Fruit fly (Drosophila melanogaster) whole organism, prepupa: ENCODE measurements around the gene MRP.

ENCODE experiments used
- Blimp-1 ChIP-seq: fragments of 200-800 bp; sonication (Bioruptor generic); optimal IDR thresholded peaks from 3 replicates; lab custom pipeline; 2017; ENCODE audit warnings: missing biosample characterization, missing genetic modification characterization, mild to moderate bottlenecking, moderate library complexity, missing genetic modification reagents
- CG10669 ChIP-seq: fragments of 200-800 bp; sonication (Bioruptor generic); optimal IDR thresholded peaks from 3 replicates; lab custom pipeline; 2018; ENCODE audit warnings: missing biosample characterization, mild to moderate bottlenecking, missing genetic modification characterization, moderate library complexity
- CG11294 ChIP-seq: fragments of 200-800 bp; sonication (Bioruptor generic); IDR thresholded peaks from 2 replicates; pipeline ENCODE4 v1.3.6; 2022; ENCODE audit warnings: missing biosample characterization, missing genetic modification characterization
- CG11902 ChIP-seq: fragments of 200-800 bp; sonication (Bioruptor generic); optimal IDR thresholded peaks from 3 replicates; lab custom pipeline; 2016; ENCODE audit warnings: missing biosample characterization, missing genetic modification characterization
- CG15336 ChIP-seq: fragments of 200-800 bp; sonication (Bioruptor generic); IDR thresholded peaks from 2 replicates; pipeline ENCODE4 v1.3.6; 2022; ENCODE audit warnings: missing biosample characterization, missing genetic modification characterization
- CG16779 ChIP-seq: fragments of 200-800 bp; sonication (Bioruptor generic); optimal IDR thresholded peaks from 3 replicates; lab custom pipeline; 2017; ENCODE audit warnings: missing biosample characterization, mild to moderate bottlenecking, missing genetic modification characterization
- CG32006 ChIP-seq: fragments of 200-800 bp; sonication (Bioruptor generic); optimal IDR thresholded peaks from 3 replicates; lab custom pipeline; 2017; ENCODE audit warnings: missing biosample characterization, mild to moderate bottlenecking, missing genetic modification characterization
- CG34406 ChIP-seq: fragments of 200-800 bp; sonication (Bioruptor generic); optimal IDR thresholded peaks from 3 replicates; lab custom pipeline; 2016; ENCODE audit warnings: missing biosample characterization, missing genetic modification characterization
- CG6276 ChIP-seq: fragments of 200-800 bp; sonication (Bioruptor generic); optimal IDR thresholded peaks from 2 replicates; lab custom pipeline; 2017; ENCODE audit warnings: missing biosample characterization, mild to moderate bottlenecking, missing genetic modification characterization
- CG6792 ChIP-seq: fragments of 200-800 bp; sonication (Bioruptor generic); optimal IDR thresholded peaks from 3 replicates; lab custom pipeline; 2016; ENCODE audit warnings: missing biosample characterization, missing genetic modification characterization
- CG8119 ChIP-seq: fragments of 200-800 bp; sonication (Bioruptor generic); IDR thresholded peaks from 3 replicates; pipeline ENCODE4 v1.3.6; 2022; ENCODE audit warnings: missing biosample characterization, missing genetic modification characterization
- CG8319 ChIP-seq: fragments of 200-800 bp; sonication (Bioruptor generic); optimal IDR thresholded peaks from 3 replicates; lab custom pipeline; 2016; ENCODE audit warnings: missing biosample characterization, missing genetic modification characterization
- CG9139 ChIP-seq: fragments of 200-800 bp; sonication (Bioruptor generic); optimal IDR thresholded peaks from 3 replicates; lab custom pipeline; 2017; ENCODE audit warnings: missing biosample characterization, mild to moderate bottlenecking, missing genetic modification characterization
- Eip78C ChIP-seq: fragments of 200-800 bp; sonication (Bioruptor generic); peaks from one replicate; lab custom pipeline; 2016; ENCODE audit warnings: missing biosample characterization, missing genetic modification characterization
- Hr39 ChIP-seq: fragments of 200-800 bp; sonication (Bioruptor generic); optimal IDR thresholded peaks from 2 replicates; lab custom pipeline; 2016; ENCODE audit warnings: missing biosample characterization, missing genetic modification characterization
- OdsH ChIP-seq: fragments of 200-800 bp; sonication (Bioruptor generic); optimal IDR thresholded peaks from 3 replicates; lab custom pipeline; 2016; ENCODE audit warnings: missing biosample characterization, missing genetic modification characterization
- Sox102F ChIP-seq: fragments of 200-800 bp; sonication (Bioruptor generic); optimal IDR thresholded peaks from 2 replicates; lab custom pipeline; 2016; ENCODE audit warnings: missing biosample characterization, mild to moderate bottlenecking, missing genetic modification characterization
- Sox15 ChIP-seq: fragments of 200-800 bp; sonication (Bioruptor generic); optimal IDR thresholded peaks from 3 replicates; lab custom pipeline; 2016; ENCODE audit warnings: missing biosample characterization, missing genetic modification characterization
- acj6 ChIP-seq: fragments of 200-800 bp; sonication (Bioruptor generic); optimal IDR thresholded peaks from 3 replicates; lab custom pipeline; 2016; ENCODE audit warnings: missing biosample characterization, missing genetic modification characterization
- cyc ChIP-seq: fragments of 200-800 bp; sonication (Bioruptor generic); optimal IDR thresholded peaks from 3 replicates; lab custom pipeline; 2016; ENCODE audit warnings: missing biosample characterization, missing genetic modification characterization
- dac ChIP-seq: fragments of 200-800 bp; sonication (Bioruptor generic); optimal IDR thresholded peaks from 2 replicates; lab custom pipeline; 2017; ENCODE audit warnings: missing biosample characterization, mild to moderate bottlenecking, missing genetic modification characterization
- eg ChIP-seq: fragments of 200-800 bp; sonication (Bioruptor generic); IDR thresholded peaks from 3 replicates; pipeline ENCODE4 v1.3.6; 2022; ENCODE audit warnings: missing biosample characterization, missing genetic modification characterization
- fd85E ChIP-seq: fragments of 200-800 bp; sonication (Bioruptor generic); optimal IDR thresholded peaks from 3 replicates; lab custom pipeline; 2016; ENCODE audit warnings: missing biosample characterization, missing genetic modification characterization
- lz ChIP-seq: fragments of 200-800 bp; sonication (Bioruptor generic); optimal IDR thresholded peaks from 3 replicates; lab custom pipeline; 2016; ENCODE audit warnings: missing biosample characterization, missing genetic modification characterization
- net ChIP-seq: fragments of 200-800 bp; sonication (Bioruptor generic); optimal IDR thresholded peaks from 3 replicates; lab custom pipeline; 2016; ENCODE audit warnings: missing biosample characterization, missing genetic modification characterization
- pdm3 ChIP-seq: fragments of 200-800 bp; sonication (Bioruptor generic); optimal IDR thresholded peaks from 3 replicates; lab custom pipeline; 2016; ENCODE audit warnings: missing biosample characterization, missing genetic modification characterization
- salr ChIP-seq, 2 experiments: fragments of 200-800 bp; sonication (Bioruptor generic); optimal IDR thresholded peaks; 3 replicates each; lab custom pipeline; 2016 to 2018; ENCODE audit warnings: missing biosample characterization in 2 of 2, missing genetic modification characterization in 2 of 2, mild to moderate bottlenecking in 1 of 2
- spab ChIP-seq: fragments of 200-800 bp; sonication (Bioruptor generic); optimal IDR thresholded peaks from 2 replicates; lab custom pipeline; 2017; ENCODE audit warnings: missing biosample characterization, mild to moderate bottlenecking, missing genetic modification characterization, missing genetic modification reagents
- svp ChIP-seq: fragments of 200-800 bp; sonication (Bioruptor generic); peaks from one replicate; lab custom pipeline; 2016; ENCODE audit warnings: missing biosample characterization, missing genetic modification characterization

Gene MRP

DNA sequence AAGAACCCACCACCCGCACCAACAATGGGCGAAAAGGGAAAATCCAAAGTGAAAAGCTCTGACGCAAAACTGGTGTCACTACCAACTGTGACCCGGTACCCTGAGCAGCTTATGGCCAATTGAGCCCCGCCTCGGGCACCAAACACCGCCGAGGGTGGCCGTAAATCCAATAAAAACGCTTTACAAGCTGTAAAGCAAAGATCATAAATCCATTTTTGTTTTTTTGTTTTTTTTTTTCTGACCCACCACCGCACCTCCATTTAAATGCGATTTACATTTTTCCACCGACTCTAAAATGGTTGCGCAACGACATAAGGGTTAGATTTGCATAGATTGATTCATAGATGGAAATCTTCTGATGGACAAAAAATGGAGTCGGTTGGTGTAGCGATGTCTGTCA is 44.5 kb upstream of the MRP start:
- TF ChIP-seq spab (GFP tag; lab: Kevin White, UChicago): no peak
- no peak for TF ChIP-seq eg (GFP tag; lab: Robert Waterston, UW)

DNA sequence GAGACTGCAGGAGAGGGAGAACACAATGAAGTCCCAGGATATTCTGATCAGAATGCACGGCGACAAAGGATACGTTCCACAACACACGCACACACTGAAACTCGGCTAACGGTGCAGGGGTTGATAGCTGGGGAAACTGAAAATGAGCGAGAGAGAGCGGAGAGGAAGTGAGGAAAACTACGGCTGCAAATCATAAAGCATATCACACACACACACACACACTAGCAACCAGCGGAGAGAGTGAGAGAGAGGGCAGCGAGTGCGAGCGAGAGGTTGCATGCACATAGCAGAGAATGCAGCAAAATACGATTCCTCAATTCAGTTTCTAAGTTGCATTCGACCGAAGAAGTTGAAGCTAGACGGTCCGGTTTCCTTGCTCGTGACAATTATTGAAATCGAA is 40.6 kb upstream of the MRP start:
- TF ChIP-seq cyc (GFP tag; lab: Kevin White, UChicago) (no peak), CG32006 (GFP tag; lab: Kevin White, UChicago) (no peak), CG16779 (tag; lab: Kevin White, UChicago) (no peak), CG11902 (no peak), acj6 (GFP tag; lab: Kevin White, UChicago) (no peak), OdsH (GFP tag; lab: Kevin White, UChicago) (no peak), Eip78C (no peak)

DNA sequence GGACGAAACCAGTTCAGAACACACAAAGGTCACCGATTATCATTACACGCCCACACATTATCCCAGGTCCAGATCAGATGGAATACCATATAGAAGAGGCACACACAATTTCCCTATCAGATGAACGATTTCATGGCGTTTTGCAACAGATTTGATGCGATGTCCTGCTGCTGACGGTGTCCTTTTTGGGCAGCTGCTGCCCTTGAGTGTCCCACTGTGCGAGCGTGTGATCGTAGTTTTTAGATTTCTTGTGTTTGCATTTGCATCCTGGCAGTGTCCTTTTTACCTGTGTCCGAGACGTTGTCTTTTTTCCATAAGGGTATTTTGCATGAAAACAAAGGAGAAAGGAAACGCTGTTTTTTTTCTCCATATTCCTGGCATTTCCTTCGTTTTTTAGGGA is 39.5 kb upstream of the MRP start:
- no peak for TF ChIP-seq dac
- TF ChIP-seq CG32006 (GFP tag; lab: Kevin White, UChicago): no peak
- no peak for TF ChIP-seq CG11902

DNA sequence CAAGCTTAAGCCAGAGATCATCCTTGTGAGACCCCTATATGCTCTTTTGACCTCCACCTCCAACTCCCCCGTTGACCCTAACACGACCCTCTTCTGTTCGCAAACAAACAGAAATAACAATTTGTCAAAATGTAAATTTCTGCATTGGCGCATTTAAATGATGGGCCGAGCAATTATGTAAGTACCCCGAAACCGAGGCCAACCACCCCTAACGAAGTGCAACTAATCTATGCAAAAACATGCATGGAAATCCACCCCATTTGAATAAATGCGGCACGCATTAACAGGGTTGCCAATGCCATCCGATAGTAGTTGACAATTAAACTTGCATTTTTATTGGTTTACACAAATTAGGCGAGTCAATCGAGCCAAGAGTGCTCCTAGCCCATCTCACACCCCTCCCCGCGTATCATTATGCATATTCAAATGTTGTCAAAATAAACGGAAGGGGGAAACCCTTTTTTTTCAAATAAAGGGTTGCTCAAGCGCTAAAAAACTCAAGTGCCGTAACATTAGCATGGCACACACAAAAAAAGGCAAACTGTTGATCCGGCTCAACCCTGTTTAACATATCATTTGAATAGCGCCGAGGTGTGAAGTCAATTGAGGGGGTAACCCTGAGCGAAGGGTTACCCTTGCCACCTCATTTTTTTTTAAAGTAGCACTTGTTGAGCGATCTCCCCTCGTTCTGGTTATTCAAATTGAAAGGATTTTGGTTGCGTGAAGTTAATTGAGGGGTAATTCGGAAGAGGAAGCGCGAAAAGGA is 37.1 kb upstream of the MRP start:
- no peak for TF ChIP-seq CG6276 (GFP tag; lab: Kevin White, UChicago)
- peak; percentile 19 for TF ChIP-seq Hr39 (GFP tag; lab: Kevin White, UChicago)

DNA sequence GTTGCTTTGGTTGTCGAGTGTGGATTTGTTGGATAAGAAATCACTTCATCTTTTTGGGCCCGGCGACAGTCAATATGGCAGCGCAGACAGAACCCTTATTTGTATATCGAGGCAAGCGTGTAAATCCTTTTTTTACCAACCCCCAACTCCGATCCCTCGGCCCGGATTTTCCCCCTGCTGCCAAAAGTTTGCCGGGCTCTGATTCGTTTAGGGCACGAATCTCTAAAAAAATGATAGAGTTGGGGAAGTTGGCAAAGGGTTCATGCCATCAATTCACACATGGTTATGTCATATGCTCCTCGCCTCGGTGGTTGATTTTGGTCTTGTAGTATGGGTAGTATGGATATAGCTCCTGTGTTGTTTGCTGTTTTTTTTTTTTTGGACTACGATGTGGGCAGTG is 32.0 kb upstream of the MRP start:
- TF ChIP-seq svp (GFP tag; lab: Kevin White, UChicago) (no peak), CG8319 (GFP tag; lab: Kevin White, UChicago) (no peak), CG11294 (GFP tag; lab: Robert Waterston, UW) (no peak), spab (GFP tag; lab: Kevin White, UChicago) (no peak), CG34406 (GFP tag; lab: Kevin White, UChicago) (no peak), CG15336 (no peak)

DNA sequence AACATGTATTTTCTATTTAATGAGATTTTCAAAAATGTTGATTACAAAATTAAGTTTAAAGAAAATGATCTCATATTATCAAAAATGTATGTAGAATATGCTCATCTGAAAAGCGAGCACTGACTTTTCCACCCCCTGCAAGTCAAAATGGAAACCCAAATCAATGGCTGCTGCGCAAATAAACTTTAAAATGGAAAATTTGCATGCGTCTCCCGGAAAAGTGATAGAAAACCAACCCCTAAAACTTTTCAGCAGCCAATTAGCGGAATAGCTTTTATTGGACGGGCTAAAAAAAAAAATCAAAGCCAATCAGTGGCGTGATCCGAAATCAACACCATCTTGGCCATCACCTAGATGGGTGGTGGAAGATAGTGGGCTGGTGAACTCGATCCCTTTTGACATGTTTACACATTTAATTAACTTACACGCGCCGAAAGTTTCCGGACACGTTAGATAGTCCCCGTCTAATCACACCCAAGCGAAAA is 29.5 kb upstream of the MRP start:
- TF ChIP-seq Sox15 (GFP tag; lab: Kevin White, UChicago): no peak
- no peak for TF ChIP-seq eg (GFP tag; lab: Robert Waterston, UW)
- no peak for TF ChIP-seq Eip78C
- no peak for TF ChIP-seq CG9139 (GFP tag; lab: Kevin White, UChicago)
- TF ChIP-seq net (GFP tag; lab: Kevin White, UChicago): no peak
- no peak for TF ChIP-seq Blimp-1 (GFP tag; lab: Kevin White, UChicago)
- TF ChIP-seq CG8319 (GFP tag; lab: Kevin White, UChicago): no peak
- TF ChIP-seq acj6 (GFP tag; lab: Kevin White, UChicago): no peak
- TF ChIP-seq spab (GFP tag; lab: Kevin White, UChicago): no peak
- no peak for TF ChIP-seq OdsH (GFP tag; lab: Kevin White, UChicago)
- no peak for TF ChIP-seq CG34406 (GFP tag; lab: Kevin White, UChicago)
- no peak for TF ChIP-seq Sox102F (GFP tag; lab: Kevin White, UChicago)
- no peak for TF ChIP-seq pdm3 (GFP tag; lab: Kevin White, UChicago)
- no peak for TF ChIP-seq CG10669 (GFP tag; lab: Kevin White, UChicago)
- no peak for TF ChIP-seq CG8119 (GFP tag; lab: Robert Waterston, UW)
- no peak for TF ChIP-seq lz
- TF ChIP-seq CG6276 (GFP tag; lab: Kevin White, UChicago): no peak
- TF ChIP-seq CG6792: no peak
- no peak for TF ChIP-seq fd85E (GFP tag; lab: Kevin White, UChicago)
- no peak for TF ChIP-seq salr (GFP tag; optimal IDR thresholded peaks at IDR 0.05; lab: Kevin White, UChicago)
- TF ChIP-seq, all 60 proteins: peak for 0
